Fruit fly (Drosophila melanogaster): Measurements from ENCODE around the gene beta-Man.
A peak's percentile ranks its signal among the peaks of the same experiment; 100 is the strongest.

Gene beta-Man

DNA sequence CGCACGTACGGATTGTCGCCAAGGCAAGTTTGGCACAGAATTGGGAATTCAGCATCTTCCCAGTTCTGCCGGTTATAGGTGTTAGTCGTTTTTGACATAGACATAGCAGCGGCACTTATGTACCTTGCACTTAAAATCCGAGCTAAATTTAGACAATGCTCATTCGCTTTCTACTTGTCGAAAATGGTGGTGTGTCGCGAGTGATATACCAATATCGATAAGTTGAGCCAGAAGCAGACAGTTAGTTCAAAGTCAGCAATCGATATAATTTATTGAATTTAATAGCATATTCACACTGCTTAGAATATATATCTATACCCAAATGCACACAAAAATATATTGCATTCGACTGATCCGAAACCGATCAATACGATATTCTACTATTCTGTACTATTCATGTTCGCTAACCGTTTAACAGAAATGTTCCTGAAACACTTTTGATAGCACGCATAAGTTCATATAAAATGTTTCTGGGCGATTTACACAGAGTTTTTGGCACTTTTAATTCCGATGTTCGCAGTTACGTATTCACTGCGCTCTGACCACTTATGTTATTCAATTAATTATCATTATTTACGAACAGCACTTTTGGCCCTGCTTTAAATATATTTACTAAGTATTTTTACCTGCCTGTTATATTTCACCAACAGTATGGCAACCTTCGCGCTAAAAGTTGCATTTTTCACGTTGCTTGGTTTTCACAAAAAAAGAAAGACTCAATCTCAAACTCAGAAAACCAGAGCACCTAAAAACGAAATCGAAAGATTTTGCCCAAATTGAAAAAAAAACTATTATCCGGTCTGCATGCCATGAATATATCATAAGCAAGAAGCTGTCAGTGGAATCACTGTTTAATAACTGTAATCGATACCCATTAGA lies 35.4 kb downstream of the beta-Man start, which contains the start of gene CG14641 (continued):
- TF ChIP-seq CG10669 (GFP tag; optimal IDR thresholded peaks at IDR 0.05) (no peak), CG3032 (tag; optimal IDR thresholded peaks at IDR 0.05) (peak; percentile 15), CG9139 (GFP tag; optimal IDR thresholded peaks at IDR 0.05) (no peak), CG11762 (GFP tag; optimal IDR thresholded peaks at IDR 0.05; ENCODE audit: insufficient read depth) (no peak)

dm6 chr3R:4233018-4233385 lies 36.0 kb downstream of the beta-Man start, which contains the start of gene abs:
abs (plus strand) TSS chr3R:4233047.
- TF ChIP-seq CG10669 (GFP tag; optimal IDR thresholded peaks at IDR 0.05) (no peak), net (GFP tag; optimal IDR thresholded peaks at IDR 0.05) (no peak), Eip78C (GFP tag) (no peak), CG8119 (GFP tag; IDR thresholded peaks at IDR 0.05) (no peak), Blimp-1 (GFP tag; optimal IDR thresholded peaks at IDR 0.05) (no peak), Eip93F (GFP tag; optimal IDR thresholded peaks at IDR 0.05) (no peak), ss (GFP tag; optimal IDR thresholded peaks at IDR 0.05) (no peak), CG3032 (tag; optimal IDR thresholded peaks at IDR 0.05) (no peak), CG11294 (GFP tag; IDR thresholded peaks at IDR 0.05) (no peak)

DNA sequence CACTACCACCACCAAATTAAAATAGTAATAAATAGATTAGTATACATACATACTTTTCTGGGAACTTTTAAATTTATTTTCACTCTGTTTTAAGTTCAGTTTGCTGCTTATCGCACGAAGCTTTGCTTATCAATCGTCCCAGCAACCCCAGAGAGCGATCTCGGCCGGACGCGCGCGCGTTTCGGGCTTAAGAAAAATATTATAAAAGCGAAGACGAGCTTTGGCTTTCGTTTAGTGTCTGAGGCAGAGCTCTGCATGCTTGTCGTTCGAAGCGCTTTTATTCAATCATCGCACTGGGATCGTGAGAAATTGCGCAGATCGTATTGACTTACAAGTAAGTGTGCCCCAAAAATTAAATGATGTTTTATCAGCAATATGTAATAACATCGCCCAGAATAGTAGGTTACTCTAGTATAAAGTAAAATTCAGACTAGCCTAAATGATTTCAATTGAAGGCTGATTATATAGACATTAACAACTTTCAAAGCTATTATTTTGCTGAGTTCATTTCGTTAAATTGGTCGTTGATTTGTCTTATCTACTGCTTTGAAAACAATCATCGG lies 38.1 kb downstream of the beta-Man start, which contains the start of gene Gel:
TSS of gene Gel (plus strand) at position 227 of the 563 bp plus-strand sequence.
- peak; percentile 44 for TF ChIP-seq Eip78C (GFP tag)
- TF ChIP-seq fd59A (GFP tag; optimal IDR thresholded peaks at IDR 0.05), result no peak
- TF ChIP-seq svp (GFP tag), result peak; percentile 90
- TF ChIP-seq topi (GFP tag; optimal IDR thresholded peaks at IDR 0.05), result no peak

DNA sequence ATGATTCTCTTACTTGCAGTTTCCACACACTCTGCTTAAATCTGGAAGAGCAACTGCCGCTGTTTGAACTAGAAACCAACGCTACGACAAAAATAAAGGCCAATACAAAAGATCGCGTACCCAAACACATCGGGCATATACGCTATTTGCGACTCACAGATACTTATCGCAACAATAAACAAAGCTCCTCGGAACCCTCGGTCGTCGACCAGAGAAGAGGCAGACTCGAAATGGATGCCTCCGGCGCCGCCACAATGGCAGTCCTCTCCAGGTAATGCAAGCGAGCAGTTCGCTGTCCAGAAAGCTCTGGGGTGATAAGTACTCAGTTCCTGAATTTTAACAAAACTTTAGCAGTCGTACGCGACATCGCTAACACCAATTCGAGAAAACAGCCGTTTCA lies 39.5 kb downstream of the beta-Man start:
- peak; percentile 25 for TF ChIP-seq esn (GFP tag; optimal IDR thresholded peaks at IDR 0.05)
- TF ChIP-seq Smox (GFP tag; optimal IDR thresholded peaks at IDR 0.05), result no peak
- TF ChIP-seq dac (GFP tag; optimal IDR thresholded peaks at IDR 0.05), result no peak
- peak; percentile 14 for TF ChIP-seq CG3919 (GFP tag; optimal IDR thresholded peaks at IDR 0.05)
- no peak for TF ChIP-seq CG8119 (GFP tag; IDR thresholded peaks at IDR 0.05)
- TF ChIP-seq CG31627 (GFP tag; optimal IDR thresholded peaks at IDR 0.05), result no peak
- no peak for TF ChIP-seq CG10669 (GFP tag; optimal IDR thresholded peaks at IDR 0.05)
- no peak for TF ChIP-seq vri (GFP tag; optimal IDR thresholded peaks at IDR 0.05)
- peak; percentile 70 for TF ChIP-seq Eip78C (GFP tag)
- TF ChIP-seq CG6792 (GFP tag; optimal IDR thresholded peaks at IDR 0.05), result no peak
- TF ChIP-seq Sox14 (GFP tag; optimal IDR thresholded peaks at IDR 0.05), result peak; percentile 64
- TF ChIP-seq CG32006 (GFP tag; optimal IDR thresholded peaks at IDR 0.05), result no peak
- TF ChIP-seq cyc (GFP tag; optimal IDR thresholded peaks at IDR 0.05), result no peak
- TF ChIP-seq fd85E (GFP tag; optimal IDR thresholded peaks at IDR 0.05), result no peak
- TF ChIP-seq CG9139 (GFP tag; optimal IDR thresholded peaks at IDR 0.05), result peak; percentile 45
- TF ChIP-seq net (GFP tag; optimal IDR thresholded peaks at IDR 0.05), result peak; percentile 18
- peak; percentile 0 for TF ChIP-seq CG6808 (GFP tag; optimal IDR thresholded peaks at IDR 0.05)
- no peak for TF ChIP-seq Sox102F (GFP tag; optimal IDR thresholded peaks at IDR 0.05)
- peak; percentile 41 for TF ChIP-seq CG1621 (tag; optimal IDR thresholded peaks at IDR 0.05)
- no peak for TF ChIP-seq CG15336 (GFP tag; IDR thresholded peaks at IDR 0.05)
- peak; percentile 16 for TF ChIP-seq topi (GFP tag; optimal IDR thresholded peaks at IDR 0.05)
- peak; percentile 86 for TF ChIP-seq svp (GFP tag)
- peak in 1 of 2 experiments; percentile 33 for TF ChIP-seq ss (GFP tag; optimal IDR thresholded peaks at IDR 0.05)
- no peak for TF ChIP-seq eg (GFP tag; IDR thresholded peaks at IDR 0.05)
- TF ChIP-seq Eip75B (GFP tag; optimal IDR thresholded peaks at IDR 0.05), result peak; percentile 12
- peak; percentile 37 for TF ChIP-seq CG16779 (tag; optimal IDR thresholded peaks at IDR 0.05)
- TF ChIP-seq CG6276 (GFP tag; optimal IDR thresholded peaks at IDR 0.05), result peak; percentile 17
- TF ChIP-seq CG6163 (GFP tag; IDR thresholded peaks at IDR 0.05), result peak; percentile 52; the same call in 2 of the 3 replicates
- no peak for TF ChIP-seq Ets21C (GFP tag; optimal IDR thresholded peaks at IDR 0.05)
- TF ChIP-seq Lpt (GFP tag; optimal IDR thresholded peaks at IDR 0.05), result peak; percentile 45
- no peak for TF ChIP-seq acj6 (GFP tag; optimal IDR thresholded peaks at IDR 0.05)

Data from whole organism, prepupa.